Worm (Caenorhabditis elegans): ENCODE measurements around the gene lys-7.

DNA sequence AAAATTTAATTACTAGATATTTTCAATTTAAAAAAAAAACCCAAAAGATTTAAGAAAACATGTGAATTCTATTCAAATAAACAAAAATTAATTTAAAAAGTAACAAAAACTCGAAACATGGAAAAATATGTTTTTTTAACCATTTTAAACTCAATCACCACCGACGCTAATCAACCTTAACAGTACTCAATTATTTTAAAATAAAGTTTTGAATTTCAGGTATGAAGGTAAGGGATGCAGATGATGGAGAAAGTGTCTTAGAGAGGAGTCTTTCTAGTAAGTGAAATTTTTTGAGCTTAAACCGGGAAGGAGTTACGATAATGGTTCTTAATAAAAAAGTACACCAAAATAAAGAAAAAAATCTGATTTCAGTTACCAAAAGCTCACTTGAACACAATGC lies 18.9 kb downstream of the lys-7 start, which contains the start of gene slc-28.1:
- no peak for TF ChIP-seq snpc-4 (tag; optimal IDR thresholded peaks at IDR 0.05)
- no peak for TF ChIP-seq lsy-2 (tag; optimal IDR thresholded peaks at IDR 0.05)
- no peak for TF ChIP-seq unc-39 (tag; optimal IDR thresholded peaks at IDR 0.05)
- TF ChIP-seq lin-13 (GFP tag; optimal IDR thresholded peaks at IDR 0.05): no peak

Data from whole organism, L2 larva.